Worm (Caenorhabditis elegans): ENCODE data around the gene srbc-1.

The srbc-1 gene

ce11 chrV:3301898-3302297, at the start of gene srbc-1:
Gene srbc-1, minus strand, starts transcription at chrV:3301998.
- TF ChIP-seq nhr-27 (tag; optimal IDR thresholded peaks at IDR 0.05) (no peak), F22D6.2 (tag; optimal IDR thresholded peaks at IDR 0.05) (no peak), rec-8 (tag; optimal IDR thresholded peaks at IDR 0.05) (no peak), cebp-2 (GFP tag; IDR thresholded peaks at IDR 0.05) (no peak), madf-8 (GFP tag; conservative IDR thresholded peaks at IDR 0.05) (no peak), nfya-2 (GFP tag; IDR thresholded peaks at IDR 0.05) (no peak), ztf-26 (tag; optimal IDR thresholded peaks at IDR 0.05) (no peak), F39B2.1 (GFP tag; IDR thresholded peaks at IDR 0.05) (no peak), lin-35 (GFP tag; optimal IDR thresholded peaks at IDR 0.05) (no peak), unc-130 (GFP tag; optimal IDR thresholded peaks at IDR 0.05) (no peak), mcd-1 (GFP tag; IDR thresholded peaks at IDR 0.05) (no peak), nhr-179 (tag; optimal IDR thresholded peaks at IDR 0.05) (no peak), madf-6 (GFP tag; IDR thresholded peaks at IDR 0.05) (no peak)

ce11 chrV:3351266-3351665, 49.5 kb upstream of the srbc-1 start, which contains the start of gene str-63:
Gene str-63, plus strand, starts transcription at chrV:3351566.
- TF ChIP-seq ceh-100 (GFP tag; IDR thresholded peaks at IDR 0.05) (no peak), madf-3 (GFP tag; IDR thresholded peaks at IDR 0.05) (no peak), lsy-27 (tag; optimal IDR thresholded peaks at IDR 0.05; ENCODE audit: borderline replicate concordance, insufficient read depth) (no peak), ccch-3 (GFP tag; optimal IDR thresholded peaks at IDR 0.05) (no peak), pbrm-1 (GFP tag; IDR thresholded peaks at IDR 0.05) (no peak), hrde-1 (tag; optimal IDR thresholded peaks at IDR 0.05; ENCODE audit: borderline replicate concordance) (no peak), ets-4 (GFP tag; optimal IDR thresholded peaks at IDR 0.05) (no peak), B0336.3 (GFP tag; IDR thresholded peaks at IDR 0.05) (no peak), T07F8.4 (tag; optimal IDR thresholded peaks at IDR 0.05) (no peak)

DNA sequence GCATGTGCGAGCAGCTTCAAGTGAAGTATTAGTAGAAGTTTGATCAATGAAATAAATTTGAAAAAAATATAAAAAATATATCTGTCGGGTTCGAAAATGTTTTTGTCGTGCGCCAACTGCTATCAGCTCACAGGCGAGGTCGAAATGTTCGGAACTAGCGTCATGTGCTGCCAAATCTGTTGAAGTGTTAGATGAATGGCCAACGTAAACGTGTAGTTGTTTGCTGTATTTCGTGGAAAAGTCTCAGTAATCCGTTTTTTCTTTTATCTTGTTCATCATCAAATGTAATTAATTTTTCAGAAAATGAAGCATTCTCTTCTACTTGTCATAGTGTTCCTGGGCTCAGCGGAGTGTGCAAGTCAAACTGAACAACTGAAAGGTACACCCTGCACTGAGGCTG, 48.1 kb upstream of the srbc-1 start, which contains the start of gene C17B7.15:
TSS of gene C17B7.15 (plus strand) at position 301 of the 400 bp plus-strand sequence.
- TF ChIP-seq C06A6.2 (GFP tag; conservative IDR thresholded peaks at IDR 0.05) (no peak), snpc-4 (GFP tag; optimal IDR thresholded peaks at IDR 0.05) (no peak), snpc-4 (tag; optimal IDR thresholded peaks at IDR 0.05) (no peak), madf-3 (GFP tag; IDR thresholded peaks at IDR 0.05) (no peak), mes-4 (tag; optimal IDR thresholded peaks at IDR 0.05) (no peak), ama-1 (optimal IDR thresholded peaks at IDR 0.05) (no peak), ama-1 (GFP tag; optimal IDR thresholded peaks at IDR 0.05) (no peak), B0261.1 (tag; optimal IDR thresholded peaks at IDR 0.05) (no peak), lir-1 (GFP tag; conservative IDR thresholded peaks at IDR 0.05) (no peak), sea-2 (GFP tag; IDR thresholded peaks at IDR 0.05) (no peak), somi-1 (GFP tag; optimal IDR thresholded peaks at IDR 0.05) (no peak), F49E8.2 (tag; optimal IDR thresholded peaks at IDR 0.05; ENCODE audit: insufficient read depth) (no peak), him-1 (tag; optimal IDR thresholded peaks at IDR 0.05) (no peak), dox-1 (GFP tag; IDR thresholded peaks at IDR 0.05) (no peak), egrh-3 (GFP tag; IDR thresholded peaks at IDR 0.05) (no peak), ZK185.1 (tag; optimal IDR thresholded peaks at IDR 0.05; ENCODE audit: poor library complexity, severe bottlenecking) (no peak), ztf-28 (GFP tag; IDR thresholded peaks at IDR 0.05) (no peak), F57C9.4 (tag; optimal IDR thresholded peaks at IDR 0.05) (no peak)

All from whole organism, young adult.